Worm (Caenorhabditis elegans) whole organism, L4 larva: ENCODE results near the gene C09B8.4.
A peak's percentile ranks its signal among the peaks of the same experiment; 100 is the strongest.

Experiments used
- F10B5.3 ChIP-seq: sonication (generic microtip); optimal IDR thresholded peaks from 2 replicates; lab custom pipeline; 2016; ENCODE audit warnings: mild to moderate bottlenecking, missing genetic modification characterization, missing compliant biosample characterization
- F26F4.8 ChIP-seq: fragments of 200-800 bp; sonication (Bioruptor generic); conservative IDR thresholded peaks from 2 replicates; pipeline ENCODE4 v1.3.6; 2022; ENCODE audit warnings: missing genetic modification characterization, missing compliant biosample characterization
- F37D6.2 ChIP-seq: sonication (generic microtip); optimal IDR thresholded peaks from 2 replicates; lab custom pipeline; 2016; ENCODE audit warnings: mild to moderate bottlenecking, missing genetic modification characterization, missing compliant biosample characterization
- F49E8.2 ChIP-seq: sonication (generic microtip); optimal IDR thresholded peaks from 2 replicates; lab custom pipeline; 2016; ENCODE audit warnings: missing compliant biosample characterization, mild to moderate bottlenecking, missing genetic modification characterization, borderline replicate concordance
- R02D3.7 ChIP-seq: fragments of 150-350 bp; sonication (generic microtip); optimal IDR thresholded peaks from 3 replicates; lab custom pipeline; 2014; ENCODE audit warnings: missing biosample characterization, missing genetic modification characterization
- Y48G9A.11 ChIP-seq: fragments of 200-800 bp; sonication (Bioruptor generic); IDR thresholded peaks from 2 replicates; pipeline ENCODE4 v1.3.6; 2022; ENCODE audit warnings: missing genetic modification reagents, missing genetic modification characterization, missing compliant biosample characterization
- ZK337.2 ChIP-seq: fragments of 200-800 bp; sonication (Bioruptor generic); IDR thresholded peaks from 2 replicates; pipeline ENCODE4 v1.3.6; 2022; ENCODE audit warnings: missing genetic modification reagents, missing genetic modification characterization, missing compliant biosample characterization
- ZK546.5 ChIP-seq, 2 experiments: sonication (generic microtip); optimal IDR thresholded peaks; 2 replicates each; lab custom pipeline; 2017; ENCODE audit warnings: missing biosample characterization in 2 of 2, missing genetic modification characterization in 2 of 2
- aly-2 ChIP-seq: sonication (generic microtip); optimal IDR thresholded peaks from 2 replicates; lab custom pipeline; 2018; ENCODE audit warnings: missing biosample characterization, missing genetic modification characterization
- ama-1 ChIP-seq: fragments of 150-350 bp; optimal IDR thresholded peaks from 2 replicates; lab custom pipeline; 2014; ENCODE audit warnings: inconsistent platforms, mixed read lengths
- ceh-62 ChIP-seq: sonication (generic microtip); optimal IDR thresholded peaks from 2 replicates; lab custom pipeline; 2017; ENCODE audit warnings: missing biosample characterization, missing genetic modification characterization
- ceh-82 ChIP-seq: sonication (generic microtip); optimal IDR thresholded peaks from 2 replicates; lab custom pipeline; 2017; ENCODE audit warnings: missing biosample characterization, missing genetic modification characterization
- daf-19 ChIP-seq: fragments of 200-800 bp; sonication (Bioruptor generic); conservative IDR thresholded peaks from 2 replicates; pipeline ENCODE4 v1.3.6; 2022; ENCODE audit warnings: missing genetic modification characterization, missing compliant biosample characterization
- daf-8 ChIP-seq: fragments of 200-800 bp; sonication (Bioruptor generic); IDR thresholded peaks from 2 replicates; pipeline ENCODE4 v1.3.6; 2022; ENCODE audit warnings: missing genetic modification characterization, missing compliant biosample characterization
- dmd-6 ChIP-seq: fragments of 200-800 bp; sonication (Bioruptor generic); IDR thresholded peaks from 2 replicates; pipeline ENCODE4 v1.3.6; 2022; ENCODE audit warnings: missing genetic modification reagents, missing genetic modification characterization, missing compliant biosample characterization
- dmd-9 ChIP-seq: fragments of 200-800 bp; sonication (Bioruptor generic); IDR thresholded peaks from 2 replicates; pipeline ENCODE4 v1.3.6; 2022; ENCODE audit warnings: missing genetic modification reagents, missing genetic modification characterization, missing compliant biosample characterization
- dve-1 ChIP-seq: sonication (generic microtip); optimal IDR thresholded peaks from 2 replicates; lab custom pipeline; 2017; ENCODE audit warnings: antibody characterized with exemption, mild to moderate bottlenecking, missing genetic modification characterization, missing compliant biosample characterization; ENCODE audit not compliant: insufficient read depth
- egl-27 ChIP-seq: sonication (generic microtip); optimal IDR thresholded peaks from 3 replicates; lab custom pipeline; 2017; ENCODE audit warnings: missing biosample characterization, missing genetic modification reagents, missing genetic modification characterization
- egl-43 ChIP-seq: fragments of 200-800 bp; sonication (Bioruptor generic); IDR thresholded peaks from 2 replicates; pipeline ENCODE4 v1.3.6; 2022; ENCODE audit warnings: missing genetic modification reagents, missing genetic modification characterization, missing compliant biosample characterization
- fos-1 ChIP-seq: fragments of 150-350 bp; optimal IDR thresholded peaks from 2 replicates; lab custom pipeline; 2014; ENCODE audit warnings: missing biosample characterization, missing genetic modification characterization
- hif-1 ChIP-seq, 2 experiments: sonication (generic microtip); optimal IDR thresholded peaks; 2 replicates each; lab custom pipeline; 2016 to 2017; ENCODE audit warnings: missing compliant biosample characterization in 2 of 2, missing genetic modification characterization in 2 of 2, missing genetic modification reagents in 2 of 2, missing genotype in 2 of 2, mild to moderate bottlenecking in 1 of 2
- hlh-11 ChIP-seq: fragments of 200-800 bp; sonication (Bioruptor generic); optimal IDR thresholded peaks from 2 replicates; lab custom pipeline; 2018; ENCODE audit warnings: mild to moderate bottlenecking, missing genetic modification characterization, missing compliant biosample characterization
- hlh-30 ChIP-seq: sonication (generic microtip); optimal IDR thresholded peaks from 2 replicates; lab custom pipeline; 2017; ENCODE audit warnings: antibody characterized with exemption, mild to moderate bottlenecking, missing genetic modification characterization, missing compliant biosample characterization; ENCODE audit not compliant: insufficient read depth
- jun-1 ChIP-seq: fragments of 150-350 bp; optimal IDR thresholded peaks from 2 replicates; lab custom pipeline; 2014; ENCODE audit warnings: missing biosample characterization, missing genetic modification reagents, missing genetic modification characterization
- lin-1 ChIP-seq: fragments of 200-800 bp; sonication (Bioruptor generic); IDR thresholded peaks from 2 replicates; pipeline ENCODE4 v1.3.6; 2022; ENCODE audit warnings: missing genetic modification reagents, missing genetic modification characterization, missing compliant biosample characterization
- lin-29 ChIP-seq: fragments of 200-800 bp; sonication (Bioruptor generic); IDR thresholded peaks from 2 replicates; pipeline ENCODE4 v1.3.6; 2022; ENCODE audit warnings: missing genetic modification reagents, missing genetic modification characterization, missing compliant biosample characterization
- mep-1 ChIP-seq: fragments of 150-350 bp; sonication (generic microtip); optimal IDR thresholded peaks from 3 replicates; lab custom pipeline; 2014; ENCODE audit warnings: missing biosample characterization, missing genetic modification characterization
- mxl-2 ChIP-seq: fragments of 200-800 bp; sonication (Bioruptor generic); conservative IDR thresholded peaks from 2 replicates; pipeline ENCODE4 v1.3.6; 2022; ENCODE audit warnings: missing genetic modification reagents, missing genetic modification characterization, missing compliant biosample characterization
- mxl-3 ChIP-seq: fragments of 200-800 bp; sonication (Bioruptor generic); optimal IDR thresholded peaks from 2 replicates; lab custom pipeline; 2018; ENCODE audit warnings: mild to moderate bottlenecking, missing genetic modification characterization, missing compliant biosample characterization
- nhr-111 ChIP-seq: fragments of 200-800 bp; sonication (Bioruptor generic); optimal IDR thresholded peaks from 2 replicates; lab custom pipeline; 2018; ENCODE audit warnings: mild to moderate bottlenecking, missing genetic modification characterization, missing compliant biosample characterization
- nhr-28 ChIP-seq: fragments of 150-350 bp; optimal IDR thresholded peaks from 2 replicates; lab custom pipeline; 2014; ENCODE audit warnings: missing biosample characterization, missing genetic modification characterization
- nhr-41 ChIP-seq: fragments of 200-800 bp; sonication (Bioruptor generic); IDR thresholded peaks from 2 replicates; pipeline ENCODE4 v1.3.6; 2022; ENCODE audit warnings: missing genetic modification reagents, missing genetic modification characterization, missing compliant biosample characterization
- nhr-42 ChIP-seq: fragments of 200-800 bp; sonication (Bioruptor generic); IDR thresholded peaks from 2 replicates; pipeline ENCODE4 v1.3.6; 2022; ENCODE audit warnings: missing genetic modification characterization, missing compliant biosample characterization
- nhr-76 ChIP-seq: fragments of 150-350 bp; optimal IDR thresholded peaks from 2 replicates; lab custom pipeline; 2014; ENCODE audit warnings: missing biosample characterization, missing genetic modification characterization
- nhr-77 ChIP-seq: fragments of 150-350 bp; optimal IDR thresholded peaks from 2 replicates; lab custom pipeline; 2014; ENCODE audit warnings: missing biosample characterization, missing genetic modification characterization
- php-3 ChIP-seq: fragments of 200-800 bp; sonication (Bioruptor generic); IDR thresholded peaks from 2 replicates; pipeline ENCODE4 v1.3.6; 2022; ENCODE audit warnings: missing genetic modification reagents, missing genetic modification characterization, missing compliant biosample characterization
- pqm-1 ChIP-seq: sonication (generic microtip); optimal IDR thresholded peaks from 2 replicates; lab custom pipeline; 2017; ENCODE audit warnings: missing biosample characterization, missing genetic modification characterization
- saeg-2 ChIP-seq: fragments of 200-800 bp; sonication (Bioruptor generic); IDR thresholded peaks from 2 replicates; pipeline ENCODE4 v1.3.6; 2022; ENCODE audit warnings: missing genetic modification reagents, missing genetic modification characterization, missing compliant biosample characterization
- skn-1 ChIP-seq: fragments of 150-350 bp; optimal IDR thresholded peaks from 2 replicates; lab custom pipeline; 2014; ENCODE audit warnings: missing biosample characterization, missing genetic modification characterization
- spr-1 ChIP-seq: sonication (generic microtip); optimal IDR thresholded peaks from 2 replicates; lab custom pipeline; 2016; ENCODE audit warnings: mild to moderate bottlenecking, missing genetic modification characterization, missing compliant biosample characterization
- tra-1 ChIP-seq: fragments of 200-800 bp; sonication (Bioruptor generic); IDR thresholded peaks from 2 replicates; pipeline ENCODE4 v1.3.6; 2022; ENCODE audit warnings: missing genetic modification reagents, missing genetic modification characterization, missing compliant biosample characterization
- unc-130 ChIP-seq: sonication (generic microtip); optimal IDR thresholded peaks from 2 replicates; lab custom pipeline; 2016; ENCODE audit warnings: missing genetic modification reagents, missing genetic modification characterization, missing compliant biosample characterization
- unc-62 ChIP-seq, 3 experiments: fragments of 150-350 bp in 1 of 3; sonication (generic microtip); optimal IDR thresholded peaks in 2 of 3; peaks in 1 of 3; 1 replicate in 1 of 3; 2 replicates in 2 of 3; lab custom pipeline; 2014 to 2017; ENCODE audit warnings: missing biosample characterization in 3 of 3, missing genetic modification characterization in 3 of 3, missing genetic modification reagents in 3 of 3, missing genotype in 1 of 3
- vab-7 ChIP-seq: fragments of 200-800 bp; sonication (Bioruptor generic); IDR thresholded peaks from 2 replicates; pipeline ENCODE4 v1.3.6; 2022; ENCODE audit warnings: missing genetic modification reagents, missing genetic modification characterization, missing compliant biosample characterization
- zfp-2 ChIP-seq: sonication (generic microtip); optimal IDR thresholded peaks from 2 replicates; lab custom pipeline; 2016; ENCODE audit warnings: mild to moderate bottlenecking, missing genetic modification characterization, missing compliant biosample characterization
- zfp-3 ChIP-seq: fragments of 200-800 bp; sonication (Bioruptor generic); conservative IDR thresholded peaks from 2 replicates; pipeline ENCODE4 v1.3.6; 2022; ENCODE audit warnings: missing genetic modification reagents, missing genetic modification characterization, missing compliant biosample characterization
- zip-11 ChIP-seq: fragments of 200-800 bp; sonication (Bioruptor generic); IDR thresholded peaks from 2 replicates; pipeline ENCODE4 v1.3.6; 2022; ENCODE audit warnings: missing genetic modification characterization, missing compliant biosample characterization
- ztf-7 ChIP-seq: fragments of 150-350 bp; optimal IDR thresholded peaks from 2 replicates; lab custom pipeline; 2014; ENCODE audit warnings: missing biosample characterization, missing genetic modification characterization

The C09B8.4 gene

ce11 chrX:5985720-5986119 is 34.0 kb downstream of the C09B8.4 start:
- TF ChIP-seq saeg-2 (no peak), nhr-41 (GFP tag; lab: Robert Waterston, UW) (no peak), egl-43 (GFP tag; lab: Robert Waterston, UW) (no peak), nhr-28 (tag; lab: Kevin White, UChicago) (peak; percentile 20), pqm-1 (tag; lab: Kevin White, UChicago) (peak; percentile 32), hlh-11 (tag; lab: Kevin White, UChicago) (peak; percentile 6)
- TF ChIP-seq, all 104 proteins: peak for 3

ce11 chrX:5984581-5985039 is 35.1 kb downstream of the C09B8.4 start, which contains the start of gene klp-13:
Gene klp-13 (plus strand): TSS chrX:5984989.
- TF ChIP-seq egl-43 (GFP tag; lab: Robert Waterston, UW): no peak; the same call in 1 of the 2 replicates
- 0 out of 2 replicates have a peak, but pooled peaks have one; percentile 27 for TF ChIP-seq lin-1 (GFP tag; lab: Robert Waterston, UW)
- TF ChIP-seq hlh-30 (tag; lab: Kevin White, UChicago): peak; percentile 96
- TF ChIP-seq nhr-41 (GFP tag; lab: Robert Waterston, UW): no peak
- peak; percentile 46; the same call in 1 of the 2 replicates for TF ChIP-seq nhr-42 (GFP tag; lab: Robert Waterston, UW)
- TF ChIP-seq ceh-82 (tag; lab: Kevin White, UChicago): no peak
- TF ChIP-seq dmd-9 (GFP tag; lab: Robert Waterston, UW): no peak
- no peak for TF ChIP-seq aly-2 (tag; lab: Kevin White, UChicago)
- TF ChIP-seq nhr-111 (GFP tag; lab: Kevin White, UChicago): no peak
- no peak for TF ChIP-seq zfp-3 (GFP tag; lab: Robert Waterston, UW)
- peak; percentile 84 for TF ChIP-seq F37D6.2 (tag; lab: Kevin White, UChicago)
- no peak for TF ChIP-seq daf-19 (GFP tag; lab: Robert Waterston, UW)
- TF ChIP-seq F49E8.2 (tag; lab: Kevin White, UChicago): no peak
- no peak for TF ChIP-seq Y48G9A.11 (GFP tag; lab: Robert Waterston, UW)
- TF ChIP-seq F26F4.8 (GFP tag; lab: Robert Waterston, UW): 0 out of 2 replicates have a peak, but pooled peaks have one; percentile 37
- peak; percentile 97 for TF ChIP-seq mxl-3
- no peak for TF ChIP-seq egl-27
- no peak for TF ChIP-seq ZK337.2 (GFP tag; lab: Robert Waterston, UW)
- TF ChIP-seq fos-1 (tag; lab: Kevin White, UChicago): no peak
- peak in 1 of 2 experiments; percentile 86 for TF ChIP-seq hif-1 (tag; optimal IDR thresholded peaks at IDR 0.05; lab: Kevin White, UChicago)
- TF ChIP-seq mep-1 (tag; lab: Kevin White, UChicago): peak; percentile 93
- peak in 1 of 2 experiments; percentile 84 for TF ChIP-seq unc-62 (GFP tag; optimal IDR thresholded peaks at IDR 0.05 in 1 of 2; lab: Kevin White, UChicago)
- TF ChIP-seq unc-62 (tag; optimal IDR thresholded peaks at IDR 0.05; lab: Kevin White, UChicago): no peak
- TF ChIP-seq dmd-6 (GFP tag; lab: Robert Waterston, UW): peak; percentile 81
- no peak for TF ChIP-seq lin-29
- TF ChIP-seq tra-1 (GFP tag; lab: Robert Waterston, UW): no peak
- TF ChIP-seq zfp-2: peak; percentile 60
- TF ChIP-seq vab-7 (GFP tag; lab: Robert Waterston, UW): no peak; the same call in 1 of the 2 replicates
- no peak for TF ChIP-seq ama-1
- no peak for TF ChIP-seq php-3 (GFP tag; lab: Robert Waterston, UW)
- TF ChIP-seq nhr-77: peak; percentile 58
- TF ChIP-seq ztf-7: peak; percentile 44
- no peak for TF ChIP-seq ceh-62 (tag; lab: Kevin White, UChicago)
- no peak for TF ChIP-seq zip-11 (GFP tag; lab: Robert Waterston, UW)
- no peak for TF ChIP-seq mxl-2 (GFP tag; lab: Robert Waterston, UW)
- TF ChIP-seq daf-8 (GFP tag; lab: Robert Waterston, UW): no peak
- TF ChIP-seq nhr-76: no peak
- TF ChIP-seq unc-130 (GFP tag; lab: Kevin White, UChicago): no peak
- TF ChIP-seq R02D3.7 (tag; lab: Kevin White, UChicago): no peak
- TF ChIP-seq spr-1 (tag; lab: Kevin White, UChicago): no peak
- TF ChIP-seq ZK546.5 (tag; optimal IDR thresholded peaks at IDR 0.05; lab: Kevin White, UChicago): peak in 1 of 2 experiments; percentile 86
- TF ChIP-seq jun-1 (tag; lab: Kevin White, UChicago): peak; percentile 68
- peak; percentile 21 for TF ChIP-seq pqm-1 (tag; lab: Kevin White, UChicago)
- no peak for TF ChIP-seq skn-1
- peak; percentile 90 for TF ChIP-seq hlh-11 (tag; lab: Kevin White, UChicago)
- no peak for TF ChIP-seq F10B5.3
- TF ChIP-seq dve-1 (tag; lab: Kevin White, UChicago): peak; percentile 88
- peak; percentile 79 for TF ChIP-seq nhr-28 (tag; lab: Kevin White, UChicago)
